In genomic region chrIV:16446664-16447063, ce11 we compare ENCODE assay signal across 2 worm cellular contexts.
TF ChIP-seq lines count a peak whose summit lies in the region.

No protein-coding gene starts in this region.

TF ChIP-seq in whole organism, L4 larva, 104 proteins besides CTCF, POLR2A, EP300 and RAD21:
- TF ChIP-seq dpl-1 (GFP tag; optimal IDR thresholded peaks at IDR 0.05; lab: Kevin White, UChicago), result no peak
- TF ChIP-seq Y105C5A.15 (GFP tag; IDR thresholded peaks at IDR 0.05; lab: Robert Waterston, UW), result no peak
- no peak for TF ChIP-seq lir-3 (tag; optimal IDR thresholded peaks at IDR 0.05; lab: Kevin White, UChicago)
- TF ChIP-seq jun-1 (tag; optimal IDR thresholded peaks at IDR 0.05; lab: Kevin White, UChicago), result no peak
- no peak for TF ChIP-seq mdl-1 (tag; optimal IDR thresholded peaks at IDR 0.05; lab: Kevin White, UChicago)
- peak; percentile 56; the same call in 1 of the 2 replicates for TF ChIP-seq snpc-1.2 (GFP tag; IDR thresholded peaks at IDR 0.05; lab: Robert Waterston, UW)
- no peak for TF ChIP-seq zag-1 (tag; optimal IDR thresholded peaks at IDR 0.05; lab: Kevin White, UChicago)

TF ChIP-seq in whole organism, young adult, 124 proteins besides CTCF, POLR2A, EP300 and RAD21:
- TF ChIP-seq ceh-27 (GFP tag; optimal IDR thresholded peaks at IDR 0.05; lab: Kevin White, UChicago) (no peak), F57C9.4 (tag; optimal IDR thresholded peaks at IDR 0.05; lab: Kevin White, UChicago) (no peak), attf-6 (GFP tag; IDR thresholded peaks at IDR 0.05; lab: Robert Waterston, UW) (0 out of 2 replicates have a peak, but pooled peaks have one; percentile 30), tbx-9 (tag; optimal IDR thresholded peaks at IDR 0.05; lab: Kevin White, UChicago; ENCODE audit: borderline replicate concordance) (no peak), ztf-28 (GFP tag; IDR thresholded peaks at IDR 0.05; lab: Robert Waterston, UW) (no peak), akir-1 (GFP tag; optimal IDR thresholded peaks at IDR 0.05; lab: Kevin White, UChicago) (no peak), snpc-4 (GFP tag; optimal IDR thresholded peaks at IDR 0.05; lab: Kevin White, UChicago) (no peak), snpc-4 (tag; optimal IDR thresholded peaks at IDR 0.05; lab: Kevin White, UChicago) (peak in 1 of 4 experiments; percentile 63), ceh-40 (GFP tag; IDR thresholded peaks at IDR 0.05; lab: Robert Waterston, UW) (no peak), nhr-179 (tag; optimal IDR thresholded peaks at IDR 0.05; lab: Kevin White, UChicago) (no peak), sptf-2 (GFP tag; optimal IDR thresholded peaks at IDR 0.05; lab: Kevin White, UChicago) (no peak), bed-1 (GFP tag; IDR thresholded peaks at IDR 0.05; lab: Robert Waterston, UW) (no peak)
